Fruit fly (Drosophila melanogaster) whole organism, prepupa: ENCODE data around the gene mthl1.

ENCODE experiments used
- Blimp-1 ChIP-seq: fragments of 200-800 bp; sonication (Bioruptor generic); optimal IDR thresholded peaks from 3 replicates; lab custom pipeline; 2017; ENCODE audit warnings: missing biosample characterization, missing genetic modification characterization, mild to moderate bottlenecking, moderate library complexity, missing genetic modification reagents
- CG10631 ChIP-seq: fragments of 200-800 bp; sonication (Bioruptor generic); optimal IDR thresholded peaks from 2 replicates; lab custom pipeline; 2016; ENCODE audit warnings: missing biosample characterization, missing genetic modification characterization
- CG11762 ChIP-seq: fragments of 200-800 bp; sonication (Bioruptor generic); optimal IDR thresholded peaks from 3 replicates; lab custom pipeline; 2016; ENCODE audit warnings: missing biosample characterization, missing genetic modification characterization; ENCODE audit not compliant: insufficient read depth
- CG11902 ChIP-seq: fragments of 200-800 bp; sonication (Bioruptor generic); optimal IDR thresholded peaks from 3 replicates; lab custom pipeline; 2016; ENCODE audit warnings: missing biosample characterization, missing genetic modification characterization
- CG15336 ChIP-seq: fragments of 200-800 bp; sonication (Bioruptor generic); IDR thresholded peaks from 2 replicates; pipeline ENCODE4 v1.3.6; 2022; ENCODE audit warnings: missing biosample characterization, missing genetic modification characterization
- CG1621 ChIP-seq: fragments of 200-800 bp; sonication (Bioruptor generic); optimal IDR thresholded peaks from 3 replicates; lab custom pipeline; 2018; ENCODE audit warnings: missing biosample characterization, mild to moderate bottlenecking, missing genetic modification characterization
- CG16779 ChIP-seq: fragments of 200-800 bp; sonication (Bioruptor generic); optimal IDR thresholded peaks from 3 replicates; lab custom pipeline; 2017; ENCODE audit warnings: missing biosample characterization, mild to moderate bottlenecking, missing genetic modification characterization
- CG3032 ChIP-seq: fragments of 200-800 bp; optimal IDR thresholded peaks from 2 replicates; lab custom pipeline; 2019; ENCODE audit warnings: missing biosample characterization, mild to moderate bottlenecking, missing genetic modification characterization, moderate library complexity
- CG31627 ChIP-seq: fragments of 200-800 bp; sonication (Bioruptor generic); optimal IDR thresholded peaks from 3 replicates; lab custom pipeline; 2016; ENCODE audit warnings: missing biosample characterization, missing genetic modification characterization
- CG32006 ChIP-seq: fragments of 200-800 bp; sonication (Bioruptor generic); optimal IDR thresholded peaks from 3 replicates; lab custom pipeline; 2017; ENCODE audit warnings: missing biosample characterization, mild to moderate bottlenecking, missing genetic modification characterization
- CG34406 ChIP-seq: fragments of 200-800 bp; sonication (Bioruptor generic); optimal IDR thresholded peaks from 3 replicates; lab custom pipeline; 2016; ENCODE audit warnings: missing biosample characterization, missing genetic modification characterization
- CG3919 ChIP-seq: fragments of 200-800 bp; sonication (Bioruptor generic); optimal IDR thresholded peaks from 3 replicates; lab custom pipeline; 2016; ENCODE audit warnings: missing biosample characterization, missing genetic modification characterization
- CG4318 ChIP-seq: fragments of 200-800 bp; sonication (Bioruptor generic); optimal IDR thresholded peaks from 3 replicates; lab custom pipeline; 2017; ENCODE audit warnings: missing biosample characterization, mild to moderate bottlenecking, missing genetic modification characterization
- CG6276 ChIP-seq: fragments of 200-800 bp; sonication (Bioruptor generic); optimal IDR thresholded peaks from 2 replicates; lab custom pipeline; 2017; ENCODE audit warnings: missing biosample characterization, mild to moderate bottlenecking, missing genetic modification characterization
- CG6792 ChIP-seq: fragments of 200-800 bp; sonication (Bioruptor generic); optimal IDR thresholded peaks from 3 replicates; lab custom pipeline; 2016; ENCODE audit warnings: missing biosample characterization, missing genetic modification characterization
- CG6808 ChIP-seq: fragments of 200-800 bp; sonication (Bioruptor generic); optimal IDR thresholded peaks from 3 replicates; lab custom pipeline; 2017; ENCODE audit warnings: missing biosample characterization, missing genetic modification characterization, mild to moderate bottlenecking, moderate library complexity, missing genetic modification reagents
- CG6854 ChIP-seq: fragments of 200-800 bp; sonication (Bioruptor generic); optimal IDR thresholded peaks from 2 replicates; lab custom pipeline; 2017; ENCODE audit warnings: missing biosample characterization, mild to moderate bottlenecking, missing genetic modification characterization
- CG8119 ChIP-seq: fragments of 200-800 bp; sonication (Bioruptor generic); IDR thresholded peaks from 3 replicates; pipeline ENCODE4 v1.3.6; 2022; ENCODE audit warnings: missing biosample characterization, missing genetic modification characterization
- CG9139 ChIP-seq: fragments of 200-800 bp; sonication (Bioruptor generic); optimal IDR thresholded peaks from 3 replicates; lab custom pipeline; 2017; ENCODE audit warnings: missing biosample characterization, mild to moderate bottlenecking, missing genetic modification characterization
- Eip75B ChIP-seq: fragments of 200-800 bp; sonication (Bioruptor generic); optimal IDR thresholded peaks from 3 replicates; lab custom pipeline; 2016; ENCODE audit warnings: missing biosample characterization, missing genetic modification characterization
- Eip78C ChIP-seq: fragments of 200-800 bp; sonication (Bioruptor generic); peaks from one replicate; lab custom pipeline; 2016; ENCODE audit warnings: missing biosample characterization, missing genetic modification characterization
- Ets21C ChIP-seq: fragments of 200-800 bp; sonication (Bioruptor generic); optimal IDR thresholded peaks from 3 replicates; lab custom pipeline; 2016; ENCODE audit warnings: missing biosample characterization, missing genetic modification characterization
- Hr39 ChIP-seq: fragments of 200-800 bp; sonication (Bioruptor generic); optimal IDR thresholded peaks from 2 replicates; lab custom pipeline; 2016; ENCODE audit warnings: missing biosample characterization, missing genetic modification characterization
- Hr4 ChIP-seq: fragments of 200-800 bp; sonication (Bioruptor generic); optimal IDR thresholded peaks from 3 replicates; lab custom pipeline; 2016; ENCODE audit warnings: missing biosample characterization, missing genetic modification characterization
- OdsH ChIP-seq: fragments of 200-800 bp; sonication (Bioruptor generic); optimal IDR thresholded peaks from 3 replicates; lab custom pipeline; 2016; ENCODE audit warnings: missing biosample characterization, missing genetic modification characterization
- Sox102F ChIP-seq: fragments of 200-800 bp; sonication (Bioruptor generic); optimal IDR thresholded peaks from 2 replicates; lab custom pipeline; 2016; ENCODE audit warnings: missing biosample characterization, mild to moderate bottlenecking, missing genetic modification characterization
- Sox14 ChIP-seq: fragments of 200-800 bp; sonication (Bioruptor generic); optimal IDR thresholded peaks from 3 replicates; lab custom pipeline; 2016; ENCODE audit warnings: missing biosample characterization, missing genetic modification characterization
- Sox15 ChIP-seq: fragments of 200-800 bp; sonication (Bioruptor generic); optimal IDR thresholded peaks from 3 replicates; lab custom pipeline; 2016; ENCODE audit warnings: missing biosample characterization, missing genetic modification characterization
- achi ChIP-seq: fragments of 200-800 bp; sonication (Bioruptor generic); optimal IDR thresholded peaks from 3 replicates; lab custom pipeline; 2016; ENCODE audit warnings: missing biosample characterization, missing genetic modification characterization
- acj6 ChIP-seq: fragments of 200-800 bp; sonication (Bioruptor generic); optimal IDR thresholded peaks from 3 replicates; lab custom pipeline; 2016; ENCODE audit warnings: missing biosample characterization, missing genetic modification characterization
- cyc ChIP-seq: fragments of 200-800 bp; sonication (Bioruptor generic); optimal IDR thresholded peaks from 3 replicates; lab custom pipeline; 2016; ENCODE audit warnings: missing biosample characterization, missing genetic modification characterization
- dac ChIP-seq: fragments of 200-800 bp; sonication (Bioruptor generic); optimal IDR thresholded peaks from 2 replicates; lab custom pipeline; 2017; ENCODE audit warnings: missing biosample characterization, mild to moderate bottlenecking, missing genetic modification characterization
- dsx ChIP-seq: fragments of 200-800 bp; optimal IDR thresholded peaks from 3 replicates; lab custom pipeline; 2019; ENCODE audit warnings: missing biosample characterization, mild to moderate bottlenecking, missing genetic modification characterization, moderate library complexity; ENCODE audit not compliant: poor library complexity, severe bottlenecking
- eg ChIP-seq: fragments of 200-800 bp; sonication (Bioruptor generic); IDR thresholded peaks from 3 replicates; pipeline ENCODE4 v1.3.6; 2022; ENCODE audit warnings: missing biosample characterization, missing genetic modification characterization
- esn ChIP-seq: fragments of 200-800 bp; sonication (Bioruptor generic); optimal IDR thresholded peaks from 2 replicates; lab custom pipeline; 2016; ENCODE audit warnings: missing biosample characterization, mild to moderate bottlenecking, missing genetic modification characterization, moderate library complexity
- fd59A ChIP-seq: fragments of 200-800 bp; sonication (Bioruptor generic); optimal IDR thresholded peaks from 2 replicates; lab custom pipeline; 2017; ENCODE audit warnings: missing biosample characterization, mild to moderate bottlenecking, missing genetic modification characterization, missing genetic modification reagents
- fd85E ChIP-seq: fragments of 200-800 bp; sonication (Bioruptor generic); optimal IDR thresholded peaks from 3 replicates; lab custom pipeline; 2016; ENCODE audit warnings: missing biosample characterization, missing genetic modification characterization
- net ChIP-seq: fragments of 200-800 bp; sonication (Bioruptor generic); optimal IDR thresholded peaks from 3 replicates; lab custom pipeline; 2016; ENCODE audit warnings: missing biosample characterization, missing genetic modification characterization
- pdm3 ChIP-seq: fragments of 200-800 bp; sonication (Bioruptor generic); optimal IDR thresholded peaks from 3 replicates; lab custom pipeline; 2016; ENCODE audit warnings: missing biosample characterization, missing genetic modification characterization
- salr ChIP-seq, 2 experiments: fragments of 200-800 bp; sonication (Bioruptor generic); optimal IDR thresholded peaks; 3 replicates each; lab custom pipeline; 2016 to 2018; ENCODE audit warnings: missing biosample characterization in 2 of 2, missing genetic modification characterization in 2 of 2, mild to moderate bottlenecking in 1 of 2
- ss ChIP-seq, 2 experiments: fragments of 200-800 bp; sonication (Bioruptor generic); optimal IDR thresholded peaks; 2 replicates in 1 of 2; 3 replicates in 1 of 2; lab custom pipeline; 2017 to 2018; ENCODE audit warnings: mild to moderate bottlenecking in 2 of 2, missing biosample characterization in 2 of 2, missing genetic modification characterization in 2 of 2, moderate library complexity in 1 of 2
- topi ChIP-seq: fragments of 200-800 bp; sonication (Bioruptor generic); optimal IDR thresholded peaks from 3 replicates; lab custom pipeline; 2016; ENCODE audit warnings: missing biosample characterization, missing genetic modification characterization
- vri ChIP-seq: fragments of 200-800 bp; sonication (Bioruptor generic); optimal IDR thresholded peaks from 3 replicates; lab custom pipeline; 2016; ENCODE audit warnings: missing biosample characterization, mild to moderate bottlenecking, missing genetic modification characterization

Gene mthl1

dm6 chrX:16677163-16677562 is 36.4 kb downstream of the mthl1 start (continued):
- peak; percentile 4 for TF ChIP-seq CG6792 (GFP tag; lab: Kevin White, UChicago)
- TF ChIP-seq CG1621: no peak
- no peak for TF ChIP-seq CG16779
- TF ChIP-seq acj6 (GFP tag; lab: Kevin White, UChicago): peak; percentile 20
- TF ChIP-seq CG11762 (GFP tag; lab: Kevin White, UChicago): no peak
- TF ChIP-seq CG6808 (GFP tag; lab: Kevin White, UChicago): no peak
- TF ChIP-seq Blimp-1 (GFP tag; lab: Kevin White, UChicago): no peak
- peak; percentile 37 for TF ChIP-seq esn (GFP tag; lab: Kevin White, UChicago)
- TF ChIP-seq achi: peak; percentile 38
- TF ChIP-seq CG9139 (GFP tag; lab: Kevin White, UChicago): no peak
- peak; percentile 50; the same call in 2 of the 3 replicates for TF ChIP-seq CG8119 (GFP tag; lab: Robert Waterston, UW)
- no peak for TF ChIP-seq fd59A (GFP tag; lab: Kevin White, UChicago)
- TF ChIP-seq CG6276 (GFP tag; lab: Kevin White, UChicago): no peak
- no peak for TF ChIP-seq topi (GFP tag; lab: Kevin White, UChicago)
- TF ChIP-seq Hr4 (GFP tag; lab: Kevin White, UChicago): no peak
- TF ChIP-seq cyc (GFP tag; lab: Kevin White, UChicago): no peak
- no peak for TF ChIP-seq pdm3 (GFP tag; lab: Kevin White, UChicago)
- TF ChIP-seq OdsH (GFP tag; lab: Kevin White, UChicago): peak; percentile 19
- no peak for TF ChIP-seq Sox15 (GFP tag; lab: Kevin White, UChicago)
- TF ChIP-seq CG15336 (GFP tag; lab: Robert Waterston, UW): peak; percentile 49
- peak; percentile 4 for TF ChIP-seq dsx (GFP tag; lab: Kevin White, UChicago)
- TF ChIP-seq CG34406 (GFP tag; lab: Kevin White, UChicago): peak; percentile 45
- no peak for TF ChIP-seq Sox102F (GFP tag; lab: Kevin White, UChicago)
- no peak for TF ChIP-seq net (GFP tag; lab: Kevin White, UChicago)
- peak; percentile 13 for TF ChIP-seq CG3919 (GFP tag; lab: Kevin White, UChicago)
- no peak for TF ChIP-seq Sox14 (GFP tag; lab: Kevin White, UChicago)
- peak; percentile 17 for TF ChIP-seq CG10631 (GFP tag; lab: Kevin White, UChicago)
- no peak for TF ChIP-seq CG4318 (GFP tag; lab: Kevin White, UChicago)
- TF ChIP-seq CG32006 (GFP tag; lab: Kevin White, UChicago): peak; percentile 53
- no peak for TF ChIP-seq CG3032
- no peak for TF ChIP-seq Ets21C
- TF ChIP-seq CG6854 (GFP tag; lab: Kevin White, UChicago): no peak
- TF ChIP-seq vri (GFP tag; lab: Kevin White, UChicago): no peak
- no peak for TF ChIP-seq Eip75B
- TF ChIP-seq fd85E (GFP tag; lab: Kevin White, UChicago): no peak
- TF ChIP-seq ss (GFP tag; optimal IDR thresholded peaks at IDR 0.05; lab: Kevin White, UChicago): no peak
- no peak for TF ChIP-seq dac (GFP tag; lab: Kevin White, UChicago)
- peak in 1 of 2 experiments; percentile 24 for TF ChIP-seq salr (GFP tag; optimal IDR thresholded peaks at IDR 0.05; lab: Kevin White, UChicago)
- peak; percentile 41; the same call in 1 of the 3 replicates for TF ChIP-seq eg (GFP tag; lab: Robert Waterston, UW)
- TF ChIP-seq Hr39: no peak
- no peak for TF ChIP-seq CG31627 (GFP tag; lab: Kevin White, UChicago)
- TF ChIP-seq Eip78C (GFP tag; lab: Kevin White, UChicago): peak; percentile 62
- TF ChIP-seq CG11902: no peak
